Worm (Caenorhabditis elegans) whole organism, L3 larva: ENCODE results near the gene abhd-5.2.

Experiments
- aly-2 ChIP-seq: fragments of 150-350 bp; optimal IDR thresholded peaks from 2 replicates; lab custom pipeline; 2014; ENCODE audit warnings: missing biosample characterization, missing genetic modification characterization
- ceh-82 ChIP-seq: fragments of 150-350 bp; optimal IDR thresholded peaks from 2 replicates; lab custom pipeline; 2014; ENCODE audit warnings: missing biosample characterization, missing genetic modification characterization
- egl-5 ChIP-seq: fragments of 150-350 bp; optimal IDR thresholded peaks from 2 replicates; lab custom pipeline; 2017; ENCODE audit warnings: missing biosample characterization, missing genetic modification reagents, missing genetic modification characterization, inconsistent platforms
- nhr-23 ChIP-seq: fragments of 150-350 bp; optimal IDR thresholded peaks from 2 replicates; lab custom pipeline; 2014; ENCODE audit warnings: missing biosample characterization, missing genetic modification reagents, missing genetic modification characterization
- nhr-237 ChIP-seq: fragments of 150-350 bp; optimal IDR thresholded peaks from 2 replicates; lab custom pipeline; 2014; ENCODE audit warnings: missing biosample characterization, missing genetic modification characterization
- nhr-25 ChIP-seq: sonication (generic microtip); optimal IDR thresholded peaks from 2 replicates; lab custom pipeline; 2017; ENCODE audit warnings: missing biosample characterization, missing genetic modification characterization
- nhr-28 ChIP-seq: fragments of 150-350 bp; optimal IDR thresholded peaks from 2 replicates; lab custom pipeline; 2014; ENCODE audit warnings: missing biosample characterization, missing genetic modification characterization
- nhr-77 ChIP-seq: fragments of 150-350 bp; optimal IDR thresholded peaks from 2 replicates; lab custom pipeline; 2014; ENCODE audit warnings: missing biosample characterization, missing genetic modification characterization
- pqm-1 ChIP-seq: fragments of 150-350 bp; optimal IDR thresholded peaks from 2 replicates; lab custom pipeline; 2017; ENCODE audit warnings: missing biosample characterization, missing genetic modification characterization, inconsistent platforms
- skn-1 ChIP-seq: fragments of 150-350 bp; optimal IDR thresholded peaks from 2 replicates; lab custom pipeline; 2014; ENCODE audit warnings: missing biosample characterization, missing genetic modification characterization
- unc-62 ChIP-seq: fragments of 150-350 bp; sonication (generic microtip); optimal IDR thresholded peaks from 4 replicates; lab custom pipeline; 2014; ENCODE audit warnings: missing biosample characterization, missing genetic modification reagents, missing genetic modification characterization
- zag-1 ChIP-seq: fragments of 150-350 bp; optimal IDR thresholded peaks from 2 replicates; lab custom pipeline; 2014; ENCODE audit warnings: missing biosample characterization, missing genetic modification characterization

- no peak for TF ChIP-seq nhr-23 (tag; lab: Kevin White, UChicago)
- no peak for TF ChIP-seq nhr-77 (tag; lab: Kevin White, UChicago)
- TF ChIP-seq nhr-28 (tag; lab: Kevin White, UChicago): no peak
- no peak for TF ChIP-seq aly-2 (tag; lab: Kevin White, UChicago)
- TF ChIP-seq skn-1 (tag; lab: Kevin White, UChicago): no peak
- no peak for TF ChIP-seq egl-5 (tag; lab: Kevin White, UChicago)
- no peak for TF ChIP-seq zag-1
- no peak for TF ChIP-seq ceh-82 (tag; lab: Kevin White, UChicago)
- no peak for TF ChIP-seq unc-62 (GFP tag; lab: Kevin White, UChicago)
- TF ChIP-seq nhr-237: no peak
- no peak for TF ChIP-seq nhr-25 (tag; lab: Kevin White, UChicago)
- TF ChIP-seq pqm-1: no peak
These were observed 20.9 kb downstream of the abhd-5.2 start, which contains the start of gene srd-32 for ce11 chrV:4865364-4865763.
